Worm (Caenorhabditis elegans): ENCODE data around the gene C41H7.9.

- TF ChIP-seq snpc-4 (tag; optimal IDR thresholded peaks at IDR 0.05) (no peak), unc-62 (GFP tag; optimal IDR thresholded peaks at IDR 0.05 in 1 of 2) (peak in 1 of 2 experiments; percentile 49), unc-62 (tag; optimal IDR thresholded peaks at IDR 0.05) (no peak), ceh-82 (tag; optimal IDR thresholded peaks at IDR 0.05) (no peak), spr-3 (GFP tag; optimal IDR thresholded peaks at IDR 0.05) (peak; percentile 91), nhr-77 (tag; optimal IDR thresholded peaks at IDR 0.05) (peak; percentile 87), skn-1 (tag; optimal IDR thresholded peaks at IDR 0.05) (peak; percentile 35), zag-1 (tag; optimal IDR thresholded peaks at IDR 0.05) (peak; percentile 54)
Measured at ce11 chrII:2973940-2974402, 38.1 kb downstream of the C41H7.9 start.

All from whole organism, L4 larva.